Worm (Caenorhabditis elegans) whole organism, early embryonic: ENCODE measurements around the gene efr-3.

Experiments used
- ama-1 ChIP-seq: fragments of 150-350 bp; optimal IDR thresholded peaks from 2 replicates; lab custom pipeline; 2014
- hmg-4 ChIP-seq: fragments of 200-800 bp; sonication (Bioruptor generic); optimal IDR thresholded peaks from 2 replicates; lab custom pipeline; 2018; ENCODE audit warnings: mild to moderate bottlenecking, missing genetic modification characterization, missing compliant biosample characterization
- scrt-1 ChIP-seq: fragments of 200-800 bp; sonication (Bioruptor generic); IDR thresholded peaks from 2 replicates; pipeline ENCODE4 v1.3.6; 2022; ENCODE audit warnings: missing genetic modification characterization, missing compliant biosample characterization

ce11 chrII:6322979-6323378 is 2.0 kb upstream of the efr-3 start, which contains the start of gene C32D5.4:
- TF ChIP-seq ama-1 (lab: Kevin White, UChicago): no peak
- TF ChIP-seq hmg-4 (GFP tag; lab: Kevin White, UChicago): no peak
- TF ChIP-seq scrt-1 (GFP tag; lab: Robert Waterston, UW): no peak
